Worm (Caenorhabditis elegans) whole organism, young adult: ENCODE measurements around the gene exc-9.
A peak's percentile ranks its signal among the peaks of the same experiment; 100 is the strongest.

Experiments
- B0035.1 ChIP-seq: sonication (generic microtip); optimal IDR thresholded peaks from 2 replicates; lab custom pipeline; 2016; ENCODE audit warnings: missing genetic modification characterization, mild to moderate bottlenecking, missing compliant biosample characterization, missing genotype, missing genetic modification reagents
- F22D6.2 ChIP-seq: sonication (generic microtip); optimal IDR thresholded peaks from 2 replicates; lab custom pipeline; 2016; ENCODE audit warnings: mild to moderate bottlenecking, missing genetic modification characterization, missing compliant biosample characterization
- F37B4.10 ChIP-seq: fragments of 200-800 bp; sonication (Bioruptor generic); IDR thresholded peaks from 2 replicates; pipeline ENCODE4 v1.3.6; 2022; ENCODE audit warnings: missing genetic modification characterization, missing compliant biosample characterization
- F39B2.1 ChIP-seq: fragments of 200-800 bp; sonication (Bioruptor generic); IDR thresholded peaks from 2 replicates; pipeline ENCODE4 v1.3.6; 2022; ENCODE audit warnings: missing genetic modification reagents, missing genetic modification characterization, missing compliant biosample characterization
- F49E8.2 ChIP-seq: sonication (generic microtip); optimal IDR thresholded peaks from 3 replicates; lab custom pipeline; 2017; ENCODE audit warnings: missing genetic modification characterization, mild to moderate bottlenecking, missing compliant biosample characterization, antibody characterized with exemption, moderate library complexity; ENCODE audit not compliant: insufficient read depth
- F52B5.7 ChIP-seq: sonication (generic microtip); optimal IDR thresholded peaks from 2 replicates; lab custom pipeline; 2016; ENCODE audit warnings: mild to moderate bottlenecking, missing genetic modification characterization, missing compliant biosample characterization
- F55B11.4 ChIP-seq: sonication (generic microtip); optimal IDR thresholded peaks from 2 replicates; lab custom pipeline; 2016; ENCODE audit warnings: missing compliant biosample characterization, missing genetic modification characterization, borderline replicate concordance; ENCODE audit not compliant: insufficient read depth
- F57C9.4 ChIP-seq: sonication (generic microtip); optimal IDR thresholded peaks from 2 replicates; lab custom pipeline; 2017; ENCODE audit warnings: mild to moderate bottlenecking, missing genetic modification characterization, missing compliant biosample characterization
- K11D2.4 ChIP-seq: fragments of 200-800 bp; sonication (Bioruptor generic); IDR thresholded peaks from 2 replicates; pipeline ENCODE4 v1.3.6; 2022; ENCODE audit warnings: missing genetic modification reagents, missing genetic modification characterization, missing compliant biosample characterization
- K12H6.12 ChIP-seq: fragments of 200-800 bp; sonication (Bioruptor generic); optimal IDR thresholded peaks from 2 replicates; lab custom pipeline; 2018; ENCODE audit warnings: mild to moderate bottlenecking, missing genetic modification characterization, missing compliant biosample characterization
- T07F8.4 ChIP-seq: sonication (generic microtip); optimal IDR thresholded peaks from 2 replicates; lab custom pipeline; 2016; ENCODE audit warnings: mild to moderate bottlenecking, missing genetic modification characterization, moderate library complexity, missing compliant biosample characterization
- T26A5.8 ChIP-seq: sonication (generic microtip); optimal IDR thresholded peaks from 2 replicates; lab custom pipeline; 2016; ENCODE audit warnings: missing genetic modification characterization, missing compliant biosample characterization
- Y53F4B.3 ChIP-seq: fragments of 200-800 bp; sonication (Bioruptor generic); IDR thresholded peaks from 2 replicates; pipeline ENCODE4 v1.3.6; 2022; ENCODE audit warnings: missing genetic modification reagents, missing genetic modification characterization, missing compliant biosample characterization
- Y56A3A.18 ChIP-seq: fragments of 200-800 bp; sonication (Bioruptor generic); IDR thresholded peaks from 2 replicates; pipeline ENCODE4 v1.3.6; 2022; ENCODE audit warnings: missing genetic modification reagents, missing genetic modification characterization, missing compliant biosample characterization
- akir-1 ChIP-seq: fragments of 200-800 bp; sonication (Bioruptor generic); optimal IDR thresholded peaks from 2 replicates; lab custom pipeline; 2018; ENCODE audit warnings: mild to moderate bottlenecking, missing genetic modification characterization, moderate library complexity, missing compliant biosample characterization
- athp-1 ChIP-seq: sonication (generic microtip); optimal IDR thresholded peaks from 2 replicates; lab custom pipeline; 2017; ENCODE audit warnings: mild to moderate bottlenecking, missing genetic modification characterization, missing compliant biosample characterization
- attf-6 ChIP-seq: fragments of 200-800 bp; sonication (Bioruptor generic); IDR thresholded peaks from 2 replicates; pipeline ENCODE4 v1.3.6; 2022; ENCODE audit warnings: missing genetic modification reagents, missing genetic modification characterization, missing compliant biosample characterization
- bed-1 ChIP-seq: fragments of 200-800 bp; sonication (Bioruptor generic); IDR thresholded peaks from 2 replicates; pipeline ENCODE4 v1.3.6; 2022; ENCODE audit warnings: missing genetic modification reagents, missing genetic modification characterization, missing compliant biosample characterization
- ccch-3 ChIP-seq: fragments of 200-800 bp; sonication (Bioruptor generic); optimal IDR thresholded peaks from 2 replicates; lab custom pipeline; 2018; ENCODE audit warnings: mild to moderate bottlenecking, missing genetic modification characterization, missing compliant biosample characterization
- ceh-79 ChIP-seq: sonication (generic microtip); optimal IDR thresholded peaks from 2 replicates; lab custom pipeline; 2017; ENCODE audit warnings: mild to moderate bottlenecking, missing genetic modification characterization, missing compliant biosample characterization
- ceh-91 ChIP-seq: fragments of 200-800 bp; sonication (Bioruptor generic); IDR thresholded peaks from 2 replicates; pipeline ENCODE4 v1.3.6; 2022; ENCODE audit warnings: missing genetic modification reagents, missing genetic modification characterization, missing compliant biosample characterization
- dox-1 ChIP-seq: fragments of 200-800 bp; sonication (Bioruptor generic); IDR thresholded peaks from 2 replicates; pipeline ENCODE4 v1.3.6; 2022; ENCODE audit warnings: missing genetic modification reagents, missing genetic modification characterization, missing compliant biosample characterization
- dpff-1 ChIP-seq: sonication (generic microtip); optimal IDR thresholded peaks from 2 replicates; lab custom pipeline; 2017; ENCODE audit warnings: mild to moderate bottlenecking, missing genetic modification characterization, missing compliant biosample characterization
- efl-1 ChIP-seq: fragments of 150-350 bp; optimal IDR thresholded peaks from 2 replicates; lab custom pipeline; 2014; ENCODE audit warnings: missing biosample characterization, missing genetic modification reagents, missing genetic modification characterization
- ets-4 ChIP-seq: fragments of 200-800 bp; sonication (Bioruptor generic); optimal IDR thresholded peaks from 2 replicates; lab custom pipeline; 2018; ENCODE audit warnings: mild to moderate bottlenecking, missing genetic modification characterization, missing compliant biosample characterization
- hmg-20 ChIP-seq: fragments of 200-800 bp; sonication (Bioruptor generic); IDR thresholded peaks from 2 replicates; pipeline ENCODE4 v1.3.6; 2022; ENCODE audit warnings: missing genetic modification reagents, missing genetic modification characterization, missing compliant biosample characterization
- hsf-1 ChIP-seq: fragments of 200-800 bp; sonication (Bioruptor generic); IDR thresholded peaks from 2 replicates; pipeline ENCODE4 v1.3.6; 2022; ENCODE audit warnings: missing genetic modification reagents, missing genetic modification characterization, missing compliant biosample characterization
- lag-1 ChIP-seq: fragments of 200-800 bp; sonication (Bioruptor generic); IDR thresholded peaks from 2 replicates; pipeline ENCODE4 v1.3.6; 2022; ENCODE audit warnings: missing genetic modification reagents, missing genetic modification characterization, missing compliant biosample characterization
- let-607 ChIP-seq, 2 experiments: fragments of 200-800 bp in 1 of 2; sonication (Bioruptor generic) in 1 of 2; sonication (generic microtip) in 1 of 2; optimal IDR thresholded peaks; 2 replicates each; lab custom pipeline; 2016 to 2018; ENCODE audit warnings: mild to moderate bottlenecking in 2 of 2, missing compliant biosample characterization in 2 of 2, missing genetic modification characterization in 2 of 2, moderate library complexity in 2 of 2, missing genotype in 1 of 2
- lin-35 ChIP-seq, 3 experiments: fragments of 150-350 bp in 2 of 3; sonication (generic microtip) in 1 of 3; optimal IDR thresholded peaks; 2 replicates each; lab custom pipeline; 2014 to 2018; ENCODE audit warnings: missing biosample characterization in 3 of 3, missing genetic modification characterization in 3 of 3, missing genetic modification reagents in 3 of 3
- lin-40 ChIP-seq: sonication (generic microtip); optimal IDR thresholded peaks from 2 replicates; lab custom pipeline; 2016; ENCODE audit warnings: missing genetic modification characterization, mild to moderate bottlenecking, missing compliant biosample characterization, missing genotype, missing genetic modification reagents
- lsl-1 ChIP-seq: fragments of 200-800 bp; sonication (Bioruptor generic); optimal IDR thresholded peaks from 2 replicates; lab custom pipeline; 2018; ENCODE audit warnings: mild to moderate bottlenecking, missing genetic modification characterization, moderate library complexity, missing compliant biosample characterization
- lsy-27 ChIP-seq: sonication (generic microtip); optimal IDR thresholded peaks from 2 replicates; lab custom pipeline; 2017; ENCODE audit warnings: missing genetic modification characterization, mild to moderate bottlenecking, missing compliant biosample characterization, antibody characterized with exemption, missing genotype, borderline replicate concordance; ENCODE audit not compliant: insufficient read depth
- madf-10 ChIP-seq: sonication (generic microtip); optimal IDR thresholded peaks from 2 replicates; lab custom pipeline; 2016; ENCODE audit warnings: mild to moderate bottlenecking, missing genetic modification characterization, missing compliant biosample characterization
- nfya-1 ChIP-seq: sonication (generic microtip); optimal IDR thresholded peaks from 2 replicates; lab custom pipeline; 2017; ENCODE audit warnings: antibody characterized with exemption, missing compliant biosample characterization, missing genetic modification characterization, borderline replicate concordance; ENCODE audit not compliant: insufficient read depth
- nhr-27 ChIP-seq: fragments of 200-800 bp; sonication (Bioruptor generic); optimal IDR thresholded peaks from 2 replicates; lab custom pipeline; 2018; ENCODE audit warnings: mild to moderate bottlenecking, missing genetic modification characterization, moderate library complexity, missing compliant biosample characterization
- pha-4 ChIP-seq: fragments of 150-350 bp; sonication (generic microtip); optimal IDR thresholded peaks from 2 replicates; lab custom pipeline; 2014; ENCODE audit warnings: missing biosample characterization, missing genetic modification reagents, missing genetic modification characterization
- rec-8 ChIP-seq, 2 experiments: sonication (generic microtip); optimal IDR thresholded peaks; 2 replicates each; lab custom pipeline; 2016; ENCODE audit warnings: mild to moderate bottlenecking in 2 of 2, missing genetic modification characterization in 2 of 2, missing genetic modification reagents in 2 of 2, missing genotype in 2 of 2, missing biosample characterization in 1 of 2, missing compliant biosample characterization in 1 of 2, moderate library complexity in 1 of 2
- sea-2 ChIP-seq: fragments of 200-800 bp; sonication (Bioruptor generic); IDR thresholded peaks from 2 replicates; pipeline ENCODE4 v1.3.6; 2022; ENCODE audit warnings: missing genetic modification characterization, missing compliant biosample characterization
- snpc-4 ChIP-seq, 5 experiments: fragments of 150-350 bp in 1 of 5; sonication (generic microtip) in 4 of 5; optimal IDR thresholded peaks; 2 replicates each; lab custom pipeline; 2014 to 2018; ENCODE audit warnings: missing genetic modification characterization in 5 of 5, missing biosample characterization in 3 of 5, antibody characterized with exemption in 2 of 5, mild to moderate bottlenecking in 2 of 5, missing compliant biosample characterization in 2 of 5, missing genotype in 2 of 5, moderate library complexity in 2 of 5, missing genetic modification reagents in 1 of 5
- sptf-2 ChIP-seq: fragments of 200-800 bp; sonication (Bioruptor generic); optimal IDR thresholded peaks from 2 replicates; lab custom pipeline; 2018; ENCODE audit warnings: mild to moderate bottlenecking, missing genetic modification characterization, missing compliant biosample characterization
- unc-62 ChIP-seq: fragments of 150-350 bp; optimal IDR thresholded peaks from 2 replicates; lab custom pipeline; 2014; ENCODE audit warnings: missing biosample characterization, missing genetic modification reagents, missing genetic modification characterization
- xnd-1 ChIP-seq: sonication (generic microtip); optimal IDR thresholded peaks from 2 replicates; lab custom pipeline; 2016; ENCODE audit warnings: missing genotype, missing genetic modification reagents, missing genetic modification characterization, missing compliant biosample characterization
- zim-3 ChIP-seq: sonication (generic microtip); optimal IDR thresholded peaks from 2 replicates; lab custom pipeline; 2017; ENCODE audit warnings: mild to moderate bottlenecking, missing genetic modification characterization, moderate library complexity, missing compliant biosample characterization
- ztf-18 ChIP-seq: sonication (generic microtip); optimal IDR thresholded peaks from 2 replicates; lab custom pipeline; 2016; ENCODE audit warnings: missing genotype, mild to moderate bottlenecking, missing genetic modification characterization, missing compliant biosample characterization
- ztf-22 ChIP-seq: fragments of 200-800 bp; sonication (Bioruptor generic); optimal IDR thresholded peaks from 2 replicates; lab custom pipeline; 2018; ENCODE audit warnings: mild to moderate bottlenecking, missing genetic modification characterization, moderate library complexity, missing compliant biosample characterization
- ztf-6 ChIP-seq: fragments of 200-800 bp; sonication (Bioruptor generic); IDR thresholded peaks from 2 replicates; pipeline ENCODE4 v1.3.6; 2022; ENCODE audit warnings: missing genetic modification reagents, missing genetic modification characterization, missing compliant biosample characterization

exc-9 gene

DNA sequence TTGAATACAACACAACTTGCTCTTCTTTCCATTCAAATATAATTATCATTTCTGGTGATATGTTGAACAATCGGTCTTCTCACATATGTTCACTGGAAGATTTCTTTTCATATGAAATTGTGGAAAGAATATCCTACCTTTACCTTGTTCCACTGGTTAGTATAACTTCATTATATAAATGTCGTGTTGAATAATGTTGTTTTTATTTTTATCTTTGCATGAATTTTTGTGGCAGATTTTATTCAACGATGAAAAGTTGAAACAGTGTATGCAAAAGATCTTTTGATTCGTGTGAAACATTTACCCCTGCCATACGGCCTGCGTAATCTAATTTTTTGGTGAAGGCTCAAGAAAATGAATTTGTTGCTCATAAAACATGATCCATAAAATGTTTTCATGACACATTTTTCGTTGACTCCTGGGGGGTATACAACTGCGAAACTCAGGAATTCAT lies 21.1 kb upstream of the exc-9 start (continued):
- TF ChIP-seq T07F8.4 (peak; percentile 20), ets-4 (no peak), dpff-1 (tag; lab: Kevin White, UChicago) (peak; percentile 79), ccch-3 (no peak), ztf-6 (GFP tag; lab: Robert Waterston, UW) (no peak), nhr-27 (tag; lab: Kevin White, UChicago) (peak; percentile 83), F49E8.2 (tag; lab: Kevin White, UChicago) (peak; percentile 97), T26A5.8 (peak; percentile 72), zim-3 (tag; lab: Kevin White, UChicago) (no peak), sea-2 (GFP tag; lab: Robert Waterston, UW) (no peak), madf-10 (tag; lab: Kevin White, UChicago) (no peak), F52B5.7 (tag; lab: Kevin White, UChicago) (peak; percentile 35), Y56A3A.18 (GFP tag; lab: Robert Waterston, UW) (no peak), snpc-4 (GFP tag; optimal IDR thresholded peaks at IDR 0.05; lab: Kevin White, UChicago) (peak; percentile 11), snpc-4 (tag; optimal IDR thresholded peaks at IDR 0.05; lab: Kevin White, UChicago) (peak in 1 of 4 experiments; percentile 47), unc-62 (GFP tag; lab: Kevin White, UChicago) (no peak), let-607 (tag; optimal IDR thresholded peaks at IDR 0.05; lab: Kevin White, UChicago) (no peak), lin-35 (GFP tag; optimal IDR thresholded peaks at IDR 0.05; lab: Kevin White, UChicago) (peak in 1 of 3 experiments; percentile 16), nfya-1 (tag; lab: Kevin White, UChicago) (no peak), sptf-2 (no peak), lsy-27 (no peak), B0035.1 (no peak), lsl-1 (GFP tag; lab: Kevin White, UChicago) (peak; percentile 55), hmg-20 (no peak), F55B11.4 (no peak), bed-1 (no peak), K11D2.4 (GFP tag; lab: Robert Waterston, UW) (no peak), F37B4.10 (GFP tag; lab: Robert Waterston, UW) (no peak), F22D6.2 (tag; lab: Kevin White, UChicago) (no peak), ztf-18 (peak; percentile 47), F57C9.4 (tag; lab: Kevin White, UChicago) (peak; percentile 78), ztf-22 (GFP tag; lab: Kevin White, UChicago) (no peak), hsf-1 (GFP tag; lab: Robert Waterston, UW) (peak; percentile 80), ceh-79 (peak; percentile 50), efl-1 (no peak), dox-1 (0 out of 2 replicates have a peak, but pooled peaks have one; percentile 5), F39B2.1 (GFP tag; lab: Robert Waterston, UW) (peak; percentile 76), lag-1 (GFP tag; lab: Robert Waterston, UW) (no peak), lin-40 (tag; lab: Kevin White, UChicago) (no peak), athp-1 (peak; percentile 65), akir-1 (GFP tag; lab: Kevin White, UChicago) (no peak), Y53F4B.3 (GFP tag; lab: Robert Waterston, UW) (no peak), rec-8 (tag; optimal IDR thresholded peaks at IDR 0.05; lab: Kevin White, UChicago) (peak in 1 of 2 experiments; percentile 4), pha-4 (tag; lab: Kevin White, UChicago) (no peak), xnd-1 (peak; percentile 53), attf-6 (peak; percentile 75), ceh-91 (no peak), K12H6.12 (no peak)
